Fruit fly (Drosophila melanogaster): Measurements from ENCODE around the gene CG5342.

CG5342 gene

dm6 chr3R:11613252-11614036, 34.8 kb downstream of the CG5342 start (continued):
- no peak for TF ChIP-seq schlank (tag; optimal IDR thresholded peaks at IDR 0.05)
- TF ChIP-seq CG10565 (GFP tag; optimal IDR thresholded peaks at IDR 0.05), result no peak
- peak; percentile 64 for TF ChIP-seq hkb (optimal IDR thresholded peaks at IDR 0.05)
- TF ChIP-seq hkb (GFP tag; IDR thresholded peaks at IDR 0.05), result no peak
- peak; percentile 40; the same call in 1 of the 2 replicates for TF ChIP-seq Ada2b (GFP tag; IDR thresholded peaks at IDR 0.05)
- TF ChIP-seq CG14050 (GFP tag; IDR thresholded peaks at IDR 0.05), result peak; percentile 20; the same call in 1 of the 3 replicates
- no peak for TF ChIP-seq wor (GFP tag; IDR thresholded peaks at IDR 0.05)
- peak; percentile 54 for TF ChIP-seq CG9215 (GFP tag; IDR thresholded peaks at IDR 0.05)
- TF ChIP-seq Deaf1 (tag; optimal IDR thresholded peaks at IDR 0.05), result peak; percentile 4
- peak; percentile 61 for TF ChIP-seq bbx (GFP tag; IDR thresholded peaks at IDR 0.05; ENCODE audit: partially characterized antibody)
- TF ChIP-seq az2 (GFP tag; optimal IDR thresholded peaks at IDR 0.05), result peak; percentile 76
- no peak for TF ChIP-seq sim (GFP tag; IDR thresholded peaks at IDR 0.05)
- no peak for TF ChIP-seq CG12236 (GFP tag; optimal IDR thresholded peaks at IDR 0.05)
- peak; percentile 70 for TF ChIP-seq CG11504 (tag; optimal IDR thresholded peaks at IDR 0.05)
- TF ChIP-seq Dip3 (GFP tag; optimal IDR thresholded peaks at IDR 0.05), result peak; percentile 23
- peak; percentile 80 for TF ChIP-seq CG8089 (GFP tag; optimal IDR thresholded peaks at IDR 0.05)
- peak; percentile 46 for TF ChIP-seq p53 (GFP tag; optimal IDR thresholded peaks at IDR 0.05)
- TF ChIP-seq CG18262 (tag; optimal IDR thresholded peaks at IDR 0.05), result peak; percentile 67
- TF ChIP-seq Ravus (GFP tag; IDR thresholded peaks at IDR 0.05), result no peak; the same call in 1 of the 2 replicates
- no peak for TF ChIP-seq CG7556 (GFP tag; optimal IDR thresholded peaks at IDR 0.05)
- peak; percentile 43 for TF ChIP-seq fd3F (GFP tag; optimal IDR thresholded peaks at IDR 0.05)
- TF ChIP-seq unc-4 (GFP tag; IDR thresholded peaks at IDR 0.05; ENCODE audit: partially characterized antibody), result no peak
- TF ChIP-seq CG34376 (GFP tag; optimal IDR thresholded peaks at IDR 0.05), result no peak
- TF ChIP-seq ssp (GFP tag; IDR thresholded peaks at IDR 0.05), result peak; percentile 59
- TF ChIP-seq CG4730 (GFP tag; IDR thresholded peaks at IDR 0.05), result peak; percentile 65
- no peak for TF ChIP-seq CG13296 (GFP tag; optimal IDR thresholded peaks at IDR 0.05)
- peak; percentile 47 for TF ChIP-seq Blimp-1 (GFP tag; optimal IDR thresholded peaks at IDR 0.05)
- peak; percentile 82 for TF ChIP-seq sens (GFP tag)
- peak; percentile 98 for TF ChIP-seq Ets65A (GFP tag)
- TF ChIP-seq NFAT (GFP tag; IDR thresholded peaks at IDR 0.05), result peak; percentile 93
- 0 out of 3 replicates have a peak, but pooled peaks have one; percentile 36 for TF ChIP-seq Optix (GFP tag; IDR thresholded peaks at IDR 0.05)
- peak; percentile 33 for TF ChIP-seq CG2202 (tag; optimal IDR thresholded peaks at IDR 0.05)
- TF ChIP-seq pan (optimal IDR thresholded peaks at IDR 0.05), result no peak
- TF ChIP-seq pan (GFP tag; optimal IDR thresholded peaks at IDR 0.05 in 1 of 2, IDR thresholded peaks at IDR 0.05 in 1 of 2), result peak in 1 of 2 experiments; percentile 57
- peak; percentile 33 for TF ChIP-seq lab (GFP tag; optimal IDR thresholded peaks at IDR 0.05)
- TF ChIP-seq CG10979 (tag; optimal IDR thresholded peaks at IDR 0.05), result peak; percentile 49
- no peak for TF ChIP-seq sima (GFP tag; optimal IDR thresholded peaks at IDR 0.05)
- TF ChIP-seq CG6854 (GFP tag; optimal IDR thresholded peaks at IDR 0.05), result no peak
- TF ChIP-seq CG8944 (GFP tag; optimal IDR thresholded peaks at IDR 0.05), result peak; percentile 72
- no peak for TF ChIP-seq Usf (GFP tag; optimal IDR thresholded peaks at IDR 0.05)
- TF ChIP-seq wek (GFP tag; optimal IDR thresholded peaks at IDR 0.05), result no peak
- TF ChIP-seq stwl (tag; optimal IDR thresholded peaks at IDR 0.05), result peak; percentile 68
- TF ChIP-seq luna (GFP tag; optimal IDR thresholded peaks at IDR 0.05), result no peak
- no peak for TF ChIP-seq z (GFP tag; IDR thresholded peaks at IDR 0.05)
- peak; percentile 9 for TF ChIP-seq CG13775 (GFP tag; optimal IDR thresholded peaks at IDR 0.05)
- TF ChIP-seq mld (GFP tag; IDR thresholded peaks at IDR 0.05; ENCODE audit: partially characterized antibody), result no peak
- peak; percentile 35 for TF ChIP-seq Six4 (GFP tag; optimal IDR thresholded peaks at IDR 0.05)
- peak; percentile 56 for TF ChIP-seq CG11085 (GFP tag; IDR thresholded peaks at IDR 0.05)
- peak; percentile 40 for TF ChIP-seq eyg (GFP tag; optimal IDR thresholded peaks at IDR 0.05)
- peak; percentile 16 for TF ChIP-seq BEAF-32 (GFP tag; optimal IDR thresholded peaks at IDR 0.05)

Data from whole organism, embryonic.